Worm (Caenorhabditis elegans) whole organism, early embryonic: ENCODE data around the gene xpc-1.

Experiments
- B0310.2 ChIP-seq: sonication (generic microtip); optimal IDR thresholded peaks from 2 replicates; lab custom pipeline; 2016; ENCODE audit warnings: mild to moderate bottlenecking, missing genetic modification characterization, missing compliant biosample characterization
- F13C5.2 ChIP-seq: sonication (generic microtip); optimal IDR thresholded peaks from 2 replicates; lab custom pipeline; 2017; ENCODE audit warnings: mild to moderate bottlenecking, missing genetic modification characterization, inconsistent platforms, missing compliant biosample characterization
- aly-1 ChIP-seq: sonication (generic microtip); optimal IDR thresholded peaks from 2 replicates; lab custom pipeline; 2016; ENCODE audit warnings: missing genetic modification characterization, missing compliant biosample characterization
- ama-1 ChIP-seq: fragments of 150-350 bp; optimal IDR thresholded peaks from 2 replicates; lab custom pipeline; 2014
- ceh-13 ChIP-seq: fragments of 200-800 bp; sonication (Bioruptor generic); optimal IDR thresholded peaks from 2 replicates; lab custom pipeline; 2018; ENCODE audit warnings: mild to moderate bottlenecking, missing genetic modification characterization, missing compliant biosample characterization
- ceh-36 ChIP-seq: sonication (generic microtip); optimal IDR thresholded peaks from 2 replicates; lab custom pipeline; 2016; ENCODE audit warnings: missing genetic modification characterization, inconsistent platforms, missing compliant biosample characterization
- ets-7 ChIP-seq: sonication (generic microtip); optimal IDR thresholded peaks from 2 replicates; lab custom pipeline; 2016; ENCODE audit warnings: missing genotype, missing genetic modification characterization, missing compliant biosample characterization
- flt-1 ChIP-seq: fragments of 200-800 bp; sonication (Bioruptor generic); IDR thresholded peaks from 2 replicates; pipeline ENCODE4 v1.3.6; 2022; ENCODE audit warnings: missing genetic modification characterization, missing compliant biosample characterization
- hmbx-1 ChIP-seq: sonication (generic microtip); optimal IDR thresholded peaks from 2 replicates; lab custom pipeline; 2016; ENCODE audit warnings: mild to moderate bottlenecking, missing genetic modification characterization, missing compliant biosample characterization
- hmg-4 ChIP-seq: fragments of 200-800 bp; sonication (Bioruptor generic); optimal IDR thresholded peaks from 2 replicates; lab custom pipeline; 2018; ENCODE audit warnings: mild to moderate bottlenecking, missing genetic modification characterization, missing compliant biosample characterization
- hnd-1 ChIP-seq: sonication (generic microtip); optimal IDR thresholded peaks from 2 replicates; lab custom pipeline; 2016; ENCODE audit warnings: missing genetic modification characterization, missing compliant biosample characterization
- pes-1 ChIP-seq: fragments of 200-800 bp; sonication (Bioruptor generic); IDR thresholded peaks from 2 replicates; pipeline ENCODE4 v1.3.6; 2022; ENCODE audit warnings: missing genetic modification reagents, missing genetic modification characterization, missing compliant biosample characterization
- scrt-1 ChIP-seq: fragments of 200-800 bp; sonication (Bioruptor generic); IDR thresholded peaks from 2 replicates; pipeline ENCODE4 v1.3.6; 2022; ENCODE audit warnings: missing genetic modification characterization, missing compliant biosample characterization
- sea-1 ChIP-seq: fragments of 200-800 bp; sonication (Bioruptor generic); conservative IDR thresholded peaks from 2 replicates; pipeline ENCODE4 v1.3.6; 2022; ENCODE audit warnings: missing genetic modification characterization, missing compliant biosample characterization
- tbx-11 ChIP-seq: fragments of 200-800 bp; sonication (Bioruptor generic); IDR thresholded peaks from 2 replicates; pipeline ENCODE4 v1.3.6; 2022; ENCODE audit warnings: missing genetic modification characterization, missing compliant biosample characterization
- tbx-37 ChIP-seq: fragments of 200-800 bp; sonication (Bioruptor generic); conservative IDR thresholded peaks from 2 replicates; pipeline ENCODE4 v1.3.6; 2022; ENCODE audit warnings: missing genetic modification reagents, missing genetic modification characterization, missing compliant biosample characterization
- tra-4 ChIP-seq: sonication (generic microtip); optimal IDR thresholded peaks from 2 replicates; lab custom pipeline; 2017; ENCODE audit warnings: missing genetic modification characterization, missing compliant biosample characterization

Gene xpc-1

DNA sequence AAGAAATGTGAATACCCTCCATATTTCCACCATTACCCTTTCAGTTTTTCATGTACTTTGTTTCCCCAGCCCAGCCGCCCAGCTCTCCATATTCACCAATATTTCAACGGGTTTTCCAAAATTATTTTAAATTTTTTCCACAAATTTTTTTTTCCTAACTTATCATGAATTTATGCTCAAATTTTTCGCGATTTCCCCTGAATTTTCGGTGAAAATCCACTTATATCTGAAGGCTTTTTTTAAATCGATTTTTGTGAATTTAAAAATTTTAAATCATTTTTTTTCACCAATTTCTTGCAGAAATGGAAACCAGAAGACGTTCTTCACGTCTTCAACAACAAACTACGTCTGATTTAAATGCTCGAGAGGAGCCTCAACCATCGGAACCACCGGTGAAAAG is at the start of gene xpc-1:
TSS of gene xpc-1 (plus strand) at position 301 of the 400 bp plus-strand sequence.
- TF ChIP-seq hmg-4 (GFP tag; lab: Kevin White, UChicago) = no peak
- no peak for TF ChIP-seq hnd-1
- TF ChIP-seq flt-1 = no peak
- TF ChIP-seq tbx-11 (GFP tag; lab: Robert Waterston, UW) = no peak
- TF ChIP-seq B0310.2 (tag; lab: Kevin White, UChicago) = no peak
- TF ChIP-seq ets-7 (tag; lab: Kevin White, UChicago) = no peak
- no peak for TF ChIP-seq sea-1 (GFP tag; lab: Robert Waterston, UW)
- no peak for TF ChIP-seq tra-4 (tag; lab: Kevin White, UChicago)

- TF ChIP-seq flt-1 = no peak
- no peak for TF ChIP-seq hmg-4 (GFP tag; lab: Kevin White, UChicago)
- TF ChIP-seq scrt-1 (GFP tag; lab: Robert Waterston, UW) = no peak
- no peak for TF ChIP-seq tbx-11 (GFP tag; lab: Robert Waterston, UW)
- TF ChIP-seq ceh-36 (tag; lab: Kevin White, UChicago) = no peak
- no peak for TF ChIP-seq ets-7 (tag; lab: Kevin White, UChicago)
- TF ChIP-seq aly-1 (tag; lab: Kevin White, UChicago) = no peak
- no peak for TF ChIP-seq tra-4 (tag; lab: Kevin White, UChicago)
- no peak for TF ChIP-seq ama-1 (lab: Kevin White, UChicago)
- no peak for TF ChIP-seq ceh-13 (GFP tag; lab: Kevin White, UChicago)
- TF ChIP-seq sea-1 (GFP tag; lab: Robert Waterston, UW) = no peak
- no peak for TF ChIP-seq F13C5.2 (tag; lab: Kevin White, UChicago)
- TF ChIP-seq hmbx-1 (tag; lab: Kevin White, UChicago) = no peak
- TF ChIP-seq pes-1 (GFP tag; lab: Robert Waterston, UW) = no peak
- no peak for TF ChIP-seq B0310.2 (tag; lab: Kevin White, UChicago)
- no peak for TF ChIP-seq tbx-37 (GFP tag; lab: Robert Waterston, UW)
- TF ChIP-seq hnd-1 = no peak
Observed at ce11 chrIV:1945200-1945599, 47.7 kb upstream of the xpc-1 start.

DNA sequence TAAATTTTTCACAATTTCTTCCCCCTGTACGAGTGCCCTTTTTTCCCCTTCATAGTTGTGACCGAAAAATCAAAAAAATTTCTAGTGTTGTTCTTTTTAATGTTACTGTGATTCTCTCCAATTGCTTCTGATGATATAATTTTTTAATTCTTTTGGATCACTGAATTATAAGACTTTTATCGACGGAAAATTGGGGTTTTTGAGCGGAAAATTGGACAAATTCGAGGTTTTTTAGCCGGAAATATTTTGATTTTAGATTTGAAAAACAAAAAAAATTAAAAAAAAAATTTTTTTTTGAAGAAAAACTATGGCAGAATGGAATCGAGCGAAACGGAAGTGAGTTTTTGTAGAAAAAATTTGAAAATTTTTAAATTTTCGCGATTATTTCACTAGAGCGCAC is 45.0 kb upstream of the xpc-1 start, which contains the start of gene tsen-54:
TSS of gene tsen-54 (plus strand) at position 301 of the 400 bp plus-strand sequence.
- TF ChIP-seq ceh-13 (GFP tag; lab: Kevin White, UChicago) (no peak), flt-1 (no peak), hmbx-1 (tag; lab: Kevin White, UChicago) (no peak), ets-7 (tag; lab: Kevin White, UChicago) (no peak), pes-1 (GFP tag; lab: Robert Waterston, UW) (no peak), hnd-1 (no peak), ama-1 (lab: Kevin White, UChicago) (no peak), F13C5.2 (tag; lab: Kevin White, UChicago) (no peak), tbx-11 (GFP tag; lab: Robert Waterston, UW) (no peak), aly-1 (tag; lab: Kevin White, UChicago) (no peak), B0310.2 (tag; lab: Kevin White, UChicago) (no peak), tbx-37 (GFP tag; lab: Robert Waterston, UW) (no peak), ceh-36 (tag; lab: Kevin White, UChicago) (no peak), hmg-4 (GFP tag; lab: Kevin White, UChicago) (no peak), scrt-1 (GFP tag; lab: Robert Waterston, UW) (no peak)

ce11 chrIV:1949870-1950269 is 43.0 kb upstream of the xpc-1 start:
- TF ChIP-seq ceh-36 (tag; lab: Kevin White, UChicago) = peak; percentile 91

DNA sequence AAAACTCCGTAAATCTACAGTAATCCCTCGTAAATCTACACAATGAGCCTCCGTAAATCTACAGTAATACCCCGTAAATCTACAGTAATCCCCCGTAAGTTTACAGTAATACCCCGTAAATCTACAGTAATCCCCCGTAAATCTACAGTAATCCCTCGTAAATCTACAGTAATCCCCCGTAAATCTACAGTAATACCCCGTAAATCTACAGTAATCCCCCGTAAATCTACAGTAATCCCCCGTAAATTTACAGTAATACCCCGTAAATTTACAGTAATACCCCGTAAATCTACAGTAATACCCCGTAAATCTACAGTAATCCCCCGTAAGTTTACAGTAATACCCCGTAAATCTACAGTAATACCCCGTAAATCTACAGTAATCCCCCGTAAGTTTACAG is 42.3 kb upstream of the xpc-1 start:
- TF ChIP-seq sea-1 (GFP tag; lab: Robert Waterston, UW) = 0 out of 2 replicates have a peak, but pooled peaks have one; percentile 29

ce11 chrIV:1952312-1952711 is 40.6 kb upstream of the xpc-1 start:
- TF ChIP-seq flt-1 = no peak
- no peak for TF ChIP-seq B0310.2 (tag; lab: Kevin White, UChicago)
- no peak for TF ChIP-seq hnd-1

ce11 chrIV:1953132-1953629 is 39.7 kb upstream of the xpc-1 start, which contains the start of gene F52C12.2:
TSS of gene F52C12.2 (plus strand) at chrIV:1953579.
- TF ChIP-seq F13C5.2 (tag; lab: Kevin White, UChicago) = peak; percentile 49
- TF ChIP-seq aly-1 (tag; lab: Kevin White, UChicago) = no peak

DNA sequence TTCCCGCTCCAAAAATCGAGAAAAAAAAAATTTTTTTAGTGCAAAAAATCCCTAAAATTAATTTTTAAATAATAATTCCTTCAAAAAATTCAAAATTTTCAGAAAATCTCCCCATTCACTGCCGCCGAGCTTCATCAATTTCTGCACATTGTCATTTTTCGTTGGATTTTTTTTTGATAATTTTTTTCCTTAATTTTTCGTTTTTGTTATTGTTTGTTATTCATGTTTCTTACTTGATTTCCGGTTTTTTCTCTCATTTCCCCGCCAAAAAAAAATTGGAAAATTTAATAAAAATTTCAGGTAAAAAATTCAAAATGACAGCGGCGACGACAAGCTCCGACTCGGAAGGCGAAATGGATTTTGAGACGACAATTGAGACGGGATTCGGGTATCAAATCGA is 36.5 kb upstream of the xpc-1 start, which contains the start of gene F52C12.6:
TSS of gene F52C12.6 (plus strand) at position 301 of the 400 bp plus-strand sequence.
- TF ChIP-seq ets-7 (tag; lab: Kevin White, UChicago) (no peak), scrt-1 (GFP tag; lab: Robert Waterston, UW) (no peak), ama-1 (lab: Kevin White, UChicago) (no peak), tra-4 (tag; lab: Kevin White, UChicago) (no peak), flt-1 (no peak), hnd-1 (no peak), ceh-13 (GFP tag; lab: Kevin White, UChicago) (no peak), hmg-4 (GFP tag; lab: Kevin White, UChicago) (no peak), pes-1 (GFP tag; lab: Robert Waterston, UW) (no peak), tbx-11 (GFP tag; lab: Robert Waterston, UW) (no peak), hmbx-1 (tag; lab: Kevin White, UChicago) (no peak), aly-1 (tag; lab: Kevin White, UChicago) (no peak), ceh-36 (tag; lab: Kevin White, UChicago) (no peak), sea-1 (GFP tag; lab: Robert Waterston, UW) (no peak), tbx-37 (GFP tag; lab: Robert Waterston, UW) (no peak), F13C5.2 (tag; lab: Kevin White, UChicago) (no peak), B0310.2 (tag; lab: Kevin White, UChicago) (no peak)
